Worm (Caenorhabditis elegans): Measurements from ENCODE around the gene C32D5.7.

DNA sequence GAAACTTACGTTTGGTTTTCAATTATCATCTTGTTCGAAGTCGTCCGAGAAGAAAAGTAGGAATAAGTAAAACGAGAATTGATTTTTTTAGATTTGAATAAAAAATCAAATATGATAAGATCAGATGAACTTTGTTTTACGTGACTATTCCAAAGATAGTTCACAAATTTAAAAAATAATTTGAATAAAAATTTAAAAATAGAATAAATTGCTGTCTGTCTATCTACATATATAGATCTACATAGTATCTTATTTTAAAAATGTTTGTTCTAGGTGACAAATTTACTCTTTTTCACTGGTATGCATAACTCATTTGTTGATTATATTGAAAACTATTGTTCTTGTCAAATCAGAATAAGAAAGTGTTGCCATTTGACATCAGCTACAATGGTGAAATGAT lies 48.1 kb upstream of the C32D5.7 start, which contains the start of gene F58F12.2:
- no peak for TF ChIP-seq ama-1 (optimal IDR thresholded peaks at IDR 0.05)
- TF ChIP-seq attf-4 (tag; optimal IDR thresholded peaks at IDR 0.05): no peak
- no peak for TF ChIP-seq Y105C5A.15 (GFP tag; IDR thresholded peaks at IDR 0.05)
- TF ChIP-seq dpl-1 (GFP tag; optimal IDR thresholded peaks at IDR 0.05): no peak
- no peak for TF ChIP-seq lin-13 (GFP tag; optimal IDR thresholded peaks at IDR 0.05)
- no peak for TF ChIP-seq fos-1 (tag; optimal IDR thresholded peaks at IDR 0.05)
- no peak for TF ChIP-seq egl-27 (tag; optimal IDR thresholded peaks at IDR 0.05)
- no peak for TF ChIP-seq mxl-3 (GFP tag; optimal IDR thresholded peaks at IDR 0.05)
- TF ChIP-seq unc-62 (GFP tag; optimal IDR thresholded peaks at IDR 0.05 in 1 of 2): no peak
- no peak for TF ChIP-seq unc-62 (tag; optimal IDR thresholded peaks at IDR 0.05)
